Fruit fly (Drosophila melanogaster) whole organism, prepupa: ENCODE results near the gene CheA84a.

Experiments used
- CG16779 ChIP-seq: fragments of 200-800 bp; sonication (Bioruptor generic); optimal IDR thresholded peaks from 3 replicates; lab custom pipeline; 2017; ENCODE audit warnings: missing biosample characterization, mild to moderate bottlenecking, missing genetic modification characterization
- CG3032 ChIP-seq: fragments of 200-800 bp; optimal IDR thresholded peaks from 2 replicates; lab custom pipeline; 2019; ENCODE audit warnings: missing biosample characterization, mild to moderate bottlenecking, missing genetic modification characterization, moderate library complexity
- CG34406 ChIP-seq: fragments of 200-800 bp; sonication (Bioruptor generic); optimal IDR thresholded peaks from 3 replicates; lab custom pipeline; 2016; ENCODE audit warnings: missing biosample characterization, missing genetic modification characterization
- CG4318 ChIP-seq: fragments of 200-800 bp; sonication (Bioruptor generic); optimal IDR thresholded peaks from 3 replicates; lab custom pipeline; 2017; ENCODE audit warnings: missing biosample characterization, mild to moderate bottlenecking, missing genetic modification characterization
- CG7368 ChIP-seq: fragments of 200-800 bp; sonication (Bioruptor generic); optimal IDR thresholded peaks from 3 replicates; lab custom pipeline; 2016; ENCODE audit warnings: missing biosample characterization, missing genetic modification characterization
- CG8632 ChIP-seq: fragments of 200-800 bp; sonication (Bioruptor generic); optimal IDR thresholded peaks from 3 replicates; lab custom pipeline; 2016; ENCODE audit warnings: missing biosample characterization, missing genetic modification characterization
- Eip93F ChIP-seq: fragments of 200-800 bp; sonication (Bioruptor generic); optimal IDR thresholded peaks from 2 replicates; lab custom pipeline; 2016; ENCODE audit warnings: missing biosample characterization, mild to moderate bottlenecking, missing genetic modification characterization
- Lpt ChIP-seq: fragments of 200-800 bp; sonication (Bioruptor generic); optimal IDR thresholded peaks from 3 replicates; lab custom pipeline; 2016; ENCODE audit warnings: missing biosample characterization, missing genetic modification characterization
- Sox102F ChIP-seq: fragments of 200-800 bp; sonication (Bioruptor generic); optimal IDR thresholded peaks from 2 replicates; lab custom pipeline; 2016; ENCODE audit warnings: missing biosample characterization, mild to moderate bottlenecking, missing genetic modification characterization
- dsx ChIP-seq: fragments of 200-800 bp; optimal IDR thresholded peaks from 3 replicates; lab custom pipeline; 2019; ENCODE audit warnings: missing biosample characterization, mild to moderate bottlenecking, missing genetic modification characterization, moderate library complexity; ENCODE audit not compliant: poor library complexity, severe bottlenecking
- salr ChIP-seq, 2 experiments: fragments of 200-800 bp; sonication (Bioruptor generic); optimal IDR thresholded peaks; 3 replicates each; lab custom pipeline; 2016 to 2018; ENCODE audit warnings: missing biosample characterization in 2 of 2, missing genetic modification characterization in 2 of 2, mild to moderate bottlenecking in 1 of 2
- svp ChIP-seq: fragments of 200-800 bp; sonication (Bioruptor generic); peaks from one replicate; lab custom pipeline; 2016; ENCODE audit warnings: missing biosample characterization, missing genetic modification characterization

dm6 chr3R:8180376-8181011, 24.1 kb downstream of the CheA84a start:
- TF ChIP-seq Eip93F: no peak
- TF ChIP-seq CG34406 (GFP tag; lab: Kevin White, UChicago): no peak
- no peak for TF ChIP-seq svp
- no peak for TF ChIP-seq salr (GFP tag; optimal IDR thresholded peaks at IDR 0.05; lab: Kevin White, UChicago)
- TF ChIP-seq Sox102F (GFP tag; lab: Kevin White, UChicago): no peak
- TF ChIP-seq Lpt (GFP tag; lab: Kevin White, UChicago): no peak
- no peak for TF ChIP-seq dsx (GFP tag; lab: Kevin White, UChicago)
- no peak for TF ChIP-seq CG8632
- TF ChIP-seq CG16779 (tag; lab: Kevin White, UChicago): no peak
- TF ChIP-seq CG4318 (GFP tag; lab: Kevin White, UChicago): no peak
- no peak for TF ChIP-seq CG3032 (tag; lab: Kevin White, UChicago)
- TF ChIP-seq CG7368 (GFP tag; lab: Kevin White, UChicago): no peak
